Worm (Caenorhabditis elegans): ENCODE results near the gene srt-69.

- TF ChIP-seq W03F9.2 (tag; optimal IDR thresholded peaks at IDR 0.05) (no peak), him-1 (tag; optimal IDR thresholded peaks at IDR 0.05) (no peak), dao-5 (tag; optimal IDR thresholded peaks at IDR 0.05) (no peak)
These were observed 13.5 kb downstream of the srt-69 start, which contains the start of gene srt-68 for ce11 chrV:5252016-5252415.
